Fruit fly (Drosophila melanogaster): ENCODE measurements around the gene CG16984.

- TF ChIP-seq usp (GFP tag; optimal IDR thresholded peaks at IDR 0.05) (no peak), Dll (optimal IDR thresholded peaks at IDR 0.05) (no peak), psq (optimal IDR thresholded peaks at IDR 0.05) (no peak), CG8478 (optimal IDR thresholded peaks at IDR 0.05) (no peak), pan (optimal IDR thresholded peaks at IDR 0.05) (no peak), EcR (GFP tag; optimal IDR thresholded peaks at IDR 0.05) (no peak)
Measured at dm6 chr3L:2575240-2575639, 20.3 kb upstream of the CG16984 start.

Data from whole organism.